Fruit fly (Drosophila melanogaster): ENCODE results near the gene CG5359.

dm6 chr3R:9968827-9969675 is 32.0 kb downstream of the CG5359 start:
- TF ChIP-seq pan (optimal IDR thresholded peaks at IDR 0.05) (no peak), usp (GFP tag; optimal IDR thresholded peaks at IDR 0.05) (no peak), dmrt93B (GFP tag; optimal IDR thresholded peaks at IDR 0.05) (no peak), CG32264 (GFP tag; optimal IDR thresholded peaks at IDR 0.05) (no peak), Hr78 (GFP tag; optimal IDR thresholded peaks at IDR 0.05) (no peak), jim (GFP tag; optimal IDR thresholded peaks at IDR 0.05) (no peak), fru (GFP tag; optimal IDR thresholded peaks at IDR 0.05) (no peak)

All from whole organism, wandering third instar larva.